Fruit fly (Drosophila melanogaster): ENCODE results near the gene BBS1.

dm6 chr3L:7091331-7091904 lies 34.3 kb upstream of the BBS1 start:
- no peak for TF ChIP-seq CTCF (optimal IDR thresholded peaks at IDR 0.05)
- TF ChIP-seq CG8478 (optimal IDR thresholded peaks at IDR 0.05) = no peak

Measured in S2 (cell line).